Fruit fly (Drosophila melanogaster): ENCODE measurements around the gene dpr19.

dpr19 gene

DNA sequence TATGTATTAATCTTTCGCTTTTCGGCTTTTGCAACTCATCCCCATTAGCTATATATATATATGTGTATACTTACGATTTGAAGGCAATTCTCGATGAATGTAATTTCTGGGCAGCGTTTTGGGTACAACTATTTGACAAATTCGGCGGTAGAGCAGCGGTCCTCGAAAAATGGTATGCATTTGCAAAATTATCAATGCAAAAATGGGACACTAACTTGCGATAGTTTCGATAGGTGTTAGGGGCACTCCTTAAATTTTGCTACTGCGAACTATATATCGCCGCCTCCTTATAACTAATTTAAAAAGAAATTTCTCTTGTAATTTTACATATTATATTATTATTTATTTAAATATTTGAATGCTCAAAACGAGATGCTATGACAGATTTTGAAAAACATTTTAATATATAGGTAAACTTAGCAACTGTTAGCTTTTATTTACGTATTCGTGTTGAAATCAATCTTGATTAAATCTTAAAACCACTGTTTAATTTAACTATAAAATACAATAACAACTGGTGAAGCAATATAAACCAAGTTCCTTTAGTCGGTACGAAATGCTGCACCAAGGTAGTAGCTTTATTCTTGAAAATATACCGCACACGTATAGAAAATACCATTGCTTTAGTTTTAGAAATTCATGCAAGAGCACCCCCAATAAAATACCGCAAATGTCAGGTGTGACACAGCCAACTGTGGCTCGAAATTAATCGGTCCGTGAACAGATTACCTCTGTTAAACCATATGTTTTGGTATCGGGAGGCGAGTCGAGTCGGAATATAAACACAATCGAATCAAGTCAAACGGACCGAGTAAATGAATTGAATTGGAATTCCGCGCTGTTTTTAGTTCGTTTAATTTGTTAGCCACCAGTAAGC is 37.5 kb downstream of the dpr19 start, which contains the start of the genes CG5355 and Klp31E (continued):
- TF ChIP-seq inv (GFP tag; IDR thresholded peaks at IDR 0.05; ENCODE audit: partially characterized antibody) (peak; percentile 57), CG17328 (GFP tag; IDR thresholded peaks at IDR 0.05) (peak; percentile 8; the same call in 1 of the 2 replicates), ewg (GFP tag; optimal IDR thresholded peaks at IDR 0.05) (peak; percentile 39), CG10431 (GFP tag; optimal IDR thresholded peaks at IDR 0.05) (peak; percentile 46), chm (GFP tag; IDR thresholded peaks at IDR 0.05) (peak; percentile 34), CG1647 (GFP tag; optimal IDR thresholded peaks at IDR 0.05) (peak; percentile 10), kah (GFP tag; optimal IDR thresholded peaks at IDR 0.05) (no peak), CG1603 (tag; optimal IDR thresholded peaks at IDR 0.05) (peak; percentile 78), mam (GFP tag; optimal IDR thresholded peaks at IDR 0.05) (peak; percentile 57), CG31224 (GFP tag; IDR thresholded peaks at IDR 0.05) (peak; percentile 59), Deaf1 (tag; optimal IDR thresholded peaks at IDR 0.05) (no peak), CG9817 (tag; optimal IDR thresholded peaks at IDR 0.05) (peak; percentile 74), pnt (GFP tag; optimal IDR thresholded peaks at IDR 0.05) (peak; percentile 5), seq (GFP tag; IDR thresholded peaks at IDR 0.05) (0 out of 2 replicates have a peak, but pooled peaks have one; percentile 8), tgo (GFP tag; IDR thresholded peaks at IDR 0.05) (peak; percentile 64; the same call in 2 of the 3 replicates), dmrt11E (tag; optimal IDR thresholded peaks at IDR 0.05) (peak; percentile 80), gt (GFP tag; IDR thresholded peaks at IDR 0.05) (no peak), CG9215 (GFP tag; IDR thresholded peaks at IDR 0.05) (no peak), CG11398 (GFP tag; optimal IDR thresholded peaks at IDR 0.05) (no peak), sna (GFP tag; IDR thresholded peaks at IDR 0.05; ENCODE audit: partially characterized antibody) (peak; percentile 75), tll (GFP tag; optimal IDR thresholded peaks at IDR 0.05) (no peak), CTCF (GFP tag; optimal IDR thresholded peaks at IDR 0.05) (no peak), CG7839 (tag; optimal IDR thresholded peaks at IDR 0.05) (peak; percentile 74), bsh (GFP tag; optimal IDR thresholded peaks at IDR 0.05) (peak in 1 of 2 experiments; percentile 58), CG10565 (GFP tag; optimal IDR thresholded peaks at IDR 0.05) (no peak), jumu (GFP tag; optimal IDR thresholded peaks at IDR 0.05) (peak; percentile 57), CG4360 (GFP tag; IDR thresholded peaks at IDR 0.05) (no peak), cas (GFP tag; IDR thresholded peaks at IDR 0.05) (no peak), Doc2 (GFP tag; IDR thresholded peaks at IDR 0.05) (no peak), GATAe (GFP tag; conservative IDR thresholded peaks at IDR 0.05) (no peak), onecut (GFP tag; IDR thresholded peaks at IDR 0.05) (no peak), BtbVII (GFP tag; optimal IDR thresholded peaks at IDR 0.05) (peak; percentile 56), lbe (GFP tag; optimal IDR thresholded peaks at IDR 0.05) (no peak), Hr3 (GFP tag; optimal IDR thresholded peaks at IDR 0.05) (peak; percentile 71), Side (GFP tag; optimal IDR thresholded peaks at IDR 0.05) (peak; percentile 42), CG10267 (tag; optimal IDR thresholded peaks at IDR 0.05) (peak; percentile 72), CG7372 (GFP tag; IDR thresholded peaks at IDR 0.05) (no peak), CG14667 (GFP tag; IDR thresholded peaks at IDR 0.05) (peak; percentile 43; the same call in 1 of the 2 replicates), B-H1 (GFP tag; IDR thresholded peaks at IDR 0.05) (0 out of 3 replicates have a peak, but pooled peaks have one; percentile 45), CG9797 (GFP tag; optimal IDR thresholded peaks at IDR 0.05) (peak; percentile 34), Hmr (GFP tag; optimal IDR thresholded peaks at IDR 0.05) (no peak), wor (GFP tag; IDR thresholded peaks at IDR 0.05) (0 out of 2 replicates have a peak, but pooled peaks have one; percentile 17), br (optimal IDR thresholded peaks at IDR 0.05) (no peak), CG14860 (GFP tag; IDR thresholded peaks at IDR 0.05; ENCODE audit: partially characterized antibody) (peak; percentile 47; the same call in 1 of the 3 replicates), esg (GFP tag; conservative IDR thresholded peaks at IDR 0.05) (peak; percentile 58), chinmo (GFP tag; IDR thresholded peaks at IDR 0.05; ENCODE audit: partially characterized antibody) (peak; percentile 70; the same call in 1 of the 4 replicates), CG4854 (GFP tag; optimal IDR thresholded peaks at IDR 0.05) (peak; percentile 14), NFAT (GFP tag; IDR thresholded peaks at IDR 0.05) (peak; percentile 68; the same call in 1 of the 2 replicates), Dek (tag; optimal IDR thresholded peaks at IDR 0.05) (no peak)
